Worm (Caenorhabditis elegans): ENCODE results near the gene mpst-1.

Gene mpst-1

DNA sequence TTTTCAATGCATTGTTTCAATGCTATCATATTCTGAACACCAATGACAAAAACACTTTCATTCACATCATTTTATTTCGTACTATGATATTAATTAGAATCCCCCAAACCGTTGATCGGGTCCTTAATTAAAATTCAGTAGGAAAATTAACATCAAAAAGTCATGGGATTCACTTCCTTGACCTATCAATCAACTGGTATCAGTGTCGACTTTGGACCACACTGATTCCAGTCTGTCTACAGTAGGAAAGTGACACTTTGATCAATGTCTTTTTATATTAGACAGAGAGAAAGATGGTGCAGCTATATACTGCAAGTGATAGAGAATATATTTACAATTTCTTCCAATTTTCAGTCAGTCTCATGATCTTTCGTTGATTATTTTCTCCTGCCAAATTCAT lies 30.5 kb downstream of the mpst-1 start (continued):
- TF ChIP-seq egrh-3 (GFP tag; IDR thresholded peaks at IDR 0.05) (no peak), sdz-38 (tag; optimal IDR thresholded peaks at IDR 0.05) (no peak), nhr-80 (tag; optimal IDR thresholded peaks at IDR 0.05) (no peak)

- TF ChIP-seq K12H6.12 (tag; optimal IDR thresholded peaks at IDR 0.05), result no peak
- no peak for TF ChIP-seq ccch-3 (GFP tag; optimal IDR thresholded peaks at IDR 0.05)
- no peak for TF ChIP-seq mel-28 (tag; optimal IDR thresholded peaks at IDR 0.05; ENCODE audit: borderline replicate concordance)
- TF ChIP-seq sea-2 (GFP tag; IDR thresholded peaks at IDR 0.05), result no peak
- TF ChIP-seq nfya-1 (tag; optimal IDR thresholded peaks at IDR 0.05; ENCODE audit: borderline replicate concordance, insufficient read depth), result no peak
- no peak for TF ChIP-seq ceh-27 (GFP tag; optimal IDR thresholded peaks at IDR 0.05)
- no peak for TF ChIP-seq fkh-3 (tag; optimal IDR thresholded peaks at IDR 0.05)
- TF ChIP-seq him-1 (tag; optimal IDR thresholded peaks at IDR 0.05), result no peak
- TF ChIP-seq Y95B8A.8 (GFP tag; IDR thresholded peaks at IDR 0.05), result no peak
- TF ChIP-seq attf-3 (GFP tag; conservative IDR thresholded peaks at IDR 0.05), result no peak
- TF ChIP-seq ekl-4 (GFP tag; IDR thresholded peaks at IDR 0.05), result no peak
- no peak for TF ChIP-seq dpff-1 (tag; optimal IDR thresholded peaks at IDR 0.05)
Measured at ce11 chrV:11795352-11795751, 31.5 kb downstream of the mpst-1 start.

ce11 chrV:11794172-11794571 lies 32.7 kb downstream of the mpst-1 start:
- TF ChIP-seq F39B2.1 (GFP tag; IDR thresholded peaks at IDR 0.05) (no peak), ztf-26 (tag; optimal IDR thresholded peaks at IDR 0.05) (no peak), snpc-4 (GFP tag; optimal IDR thresholded peaks at IDR 0.05) (no peak), snpc-4 (tag; optimal IDR thresholded peaks at IDR 0.05) (no peak), F10E7.11 (tag; optimal IDR thresholded peaks at IDR 0.05) (no peak), tbx-9 (tag; optimal IDR thresholded peaks at IDR 0.05; ENCODE audit: borderline replicate concordance) (no peak), fkh-3 (tag; optimal IDR thresholded peaks at IDR 0.05) (no peak), ceh-27 (GFP tag; optimal IDR thresholded peaks at IDR 0.05) (no peak), ceh-100 (GFP tag; IDR thresholded peaks at IDR 0.05) (no peak)

DNA sequence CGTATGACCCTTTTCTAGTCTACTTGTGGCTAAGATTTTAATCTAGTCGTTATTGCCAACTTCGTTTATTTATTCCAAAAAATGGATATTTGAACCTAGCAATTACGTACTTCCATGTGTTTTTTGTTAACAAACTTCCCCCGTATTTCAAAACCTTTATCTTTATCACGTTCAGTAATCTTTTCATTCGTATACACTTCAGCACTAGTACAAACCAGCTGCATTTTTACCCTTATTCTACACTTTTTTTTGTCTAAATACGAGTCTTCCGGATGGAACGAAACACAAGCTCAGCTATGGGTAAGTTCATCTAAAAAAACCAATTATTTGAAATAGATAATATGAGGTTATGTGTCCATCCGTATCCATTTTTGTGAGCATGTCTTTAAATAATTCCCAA lies 37.4 kb downstream of the mpst-1 start, which contains the start of gene D2023.1:
Gene D2023.1, plus strand, starts transcription at position 77 of the 400 bp plus-strand sequence.
- TF ChIP-seq F57C9.4 (tag; optimal IDR thresholded peaks at IDR 0.05) (no peak), unc-62 (GFP tag; optimal IDR thresholded peaks at IDR 0.05) (no peak), ztf-6 (GFP tag; IDR thresholded peaks at IDR 0.05) (no peak), him-1 (tag; optimal IDR thresholded peaks at IDR 0.05) (no peak), sdz-38 (tag; optimal IDR thresholded peaks at IDR 0.05) (no peak), mel-28 (tag; optimal IDR thresholded peaks at IDR 0.05; ENCODE audit: borderline replicate concordance) (no peak), zfh-2 (GFP tag; conservative IDR thresholded peaks at IDR 0.05) (no peak)

DNA sequence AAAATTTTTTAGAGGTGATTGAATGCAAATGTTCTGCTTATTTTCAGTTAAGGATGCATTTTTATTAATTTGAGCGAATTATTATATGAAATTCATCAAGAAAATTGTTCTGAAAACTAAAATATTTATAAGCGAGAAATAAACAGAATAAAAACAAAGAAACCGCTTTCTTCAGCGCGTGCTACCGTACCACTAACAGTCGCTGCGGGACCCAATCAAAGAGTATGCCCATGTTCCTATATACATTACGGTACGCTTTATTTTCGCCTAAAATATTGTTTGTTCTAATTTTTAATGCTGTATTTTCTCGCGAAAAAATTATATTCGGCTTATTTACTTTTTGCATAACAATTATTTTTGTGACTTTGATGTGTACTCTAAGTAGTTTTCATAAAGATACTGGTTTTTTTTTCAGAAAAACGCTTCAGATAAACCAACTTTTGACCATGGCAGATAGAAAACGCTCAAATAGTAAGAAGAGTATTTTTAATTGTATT lies 39.1 kb downstream of the mpst-1 start, which contains the start of gene F55A11.8:
Gene F55A11.8, plus strand, starts transcription at position 447 of the 497 bp plus-strand sequence.
- TF ChIP-seq F49E8.2 (tag; optimal IDR thresholded peaks at IDR 0.05; ENCODE audit: insufficient read depth) (peak; percentile 25), madf-3 (GFP tag; IDR thresholded peaks at IDR 0.05) (0 out of 2 replicates have a peak, but pooled peaks have one; percentile 55), him-1 (tag; optimal IDR thresholded peaks at IDR 0.05) (peak; percentile 50), bed-2 (GFP tag; IDR thresholded peaks at IDR 0.05) (no peak), madf-6 (GFP tag; IDR thresholded peaks at IDR 0.05) (peak; percentile 89), hsf-1 (GFP tag; IDR thresholded peaks at IDR 0.05) (no peak), snpc-1.1 (tag; optimal IDR thresholded peaks at IDR 0.05; ENCODE audit: insufficient read depth) (no peak), D2030.7 (GFP tag; IDR thresholded peaks at IDR 0.05) (0 out of 2 replicates have a peak, but pooled peaks have one; percentile 14), nfyb-1 (GFP tag; IDR thresholded peaks at IDR 0.05) (no peak), aptf-2 (GFP tag; conservative IDR thresholded peaks at IDR 0.05) (no peak), F33H1.4 (GFP tag; IDR thresholded peaks at IDR 0.05) (peak; percentile 92), F23B12.7 (tag; optimal IDR thresholded peaks at IDR 0.05; ENCODE audit: insufficient read depth) (no peak), atf-7 (tag; optimal IDR thresholded peaks at IDR 0.05) (no peak), xnd-1 (tag; optimal IDR thresholded peaks at IDR 0.05) (peak; percentile 86), hmg-1.2 (GFP tag; IDR thresholded peaks at IDR 0.05) (peak; percentile 13; the same call in 1 of the 2 replicates), lsl-1 (GFP tag; optimal IDR thresholded peaks at IDR 0.05) (peak; percentile 95), madf-8 (GFP tag; conservative IDR thresholded peaks at IDR 0.05) (peak; percentile 62; the same call in 1 of the 2 replicates)

All from whole organism, young adult.